Fruit fly (Drosophila melanogaster): ENCODE results near the gene Adgf-B.

The Adgf-B gene

dm6 chr3L:17757156-17758083 lies 7.0 kb upstream of the Adgf-B start (continued):
- TF ChIP-seq CG9139 (GFP tag; optimal IDR thresholded peaks at IDR 0.05): peak; percentile 51
- peak; percentile 72 for TF ChIP-seq CG31627 (GFP tag; optimal IDR thresholded peaks at IDR 0.05)
- peak; percentile 79 for TF ChIP-seq CG3919 (GFP tag; optimal IDR thresholded peaks at IDR 0.05)
- TF ChIP-seq CG11902 (GFP tag; optimal IDR thresholded peaks at IDR 0.05): peak; percentile 54
- TF ChIP-seq CG11294 (GFP tag; IDR thresholded peaks at IDR 0.05): no peak
- TF ChIP-seq Sox14 (GFP tag; optimal IDR thresholded peaks at IDR 0.05): peak; percentile 80
- TF ChIP-seq CG3032 (tag; optimal IDR thresholded peaks at IDR 0.05): peak; percentile 80
- peak; percentile 36 to 77 for TF ChIP-seq salr (GFP tag; optimal IDR thresholded peaks at IDR 0.05)
- TF ChIP-seq Eip93F (GFP tag; optimal IDR thresholded peaks at IDR 0.05): no peak
- TF ChIP-seq CG11762 (GFP tag; optimal IDR thresholded peaks at IDR 0.05; ENCODE audit: insufficient read depth): peak; percentile 79
- TF ChIP-seq Lpt (GFP tag; optimal IDR thresholded peaks at IDR 0.05): peak; percentile 64
- peak; percentile 75 for TF ChIP-seq acj6 (GFP tag; optimal IDR thresholded peaks at IDR 0.05)
- peak; percentile 87 for TF ChIP-seq esn (GFP tag; optimal IDR thresholded peaks at IDR 0.05)
- TF ChIP-seq CG6792 (GFP tag; optimal IDR thresholded peaks at IDR 0.05): peak; percentile 79
- TF ChIP-seq CG6163 (GFP tag; IDR thresholded peaks at IDR 0.05): no peak; the same call in 2 of the 3 replicates
- peak; percentile 75 for TF ChIP-seq CG16779 (tag; optimal IDR thresholded peaks at IDR 0.05)
- peak; percentile 60 for TF ChIP-seq Sox15 (GFP tag; optimal IDR thresholded peaks at IDR 0.05)
- peak; percentile 51; the same call in 2 of the 3 replicates for TF ChIP-seq eg (GFP tag; IDR thresholded peaks at IDR 0.05)
- TF ChIP-seq Sox102F (GFP tag; optimal IDR thresholded peaks at IDR 0.05): peak; percentile 69
- peak; percentile 93 for TF ChIP-seq svp (GFP tag)
- TF ChIP-seq CG15336 (GFP tag; IDR thresholded peaks at IDR 0.05): no peak; the same call in 1 of the 2 replicates
- TF ChIP-seq Eip75B (GFP tag; optimal IDR thresholded peaks at IDR 0.05): peak; percentile 81
- TF ChIP-seq Eip78C (GFP tag): peak; percentile 93
- TF ChIP-seq achi (GFP tag; optimal IDR thresholded peaks at IDR 0.05): peak; percentile 78
- no peak for TF ChIP-seq CG6854 (GFP tag; optimal IDR thresholded peaks at IDR 0.05)
- TF ChIP-seq Hr4 (GFP tag; optimal IDR thresholded peaks at IDR 0.05): peak; percentile 72
- TF ChIP-seq CG8119 (GFP tag; IDR thresholded peaks at IDR 0.05): peak; percentile 76
- TF ChIP-seq dac (GFP tag; optimal IDR thresholded peaks at IDR 0.05): no peak
- TF ChIP-seq CG10669 (GFP tag; optimal IDR thresholded peaks at IDR 0.05): peak; percentile 79
- TF ChIP-seq ss (GFP tag; optimal IDR thresholded peaks at IDR 0.05): peak; percentile 71 to 85
- TF ChIP-seq Ets96B (tag; optimal IDR thresholded peaks at IDR 0.05): peak; percentile 85
- peak; percentile 71 for TF ChIP-seq fd59A (GFP tag; optimal IDR thresholded peaks at IDR 0.05)
- peak; percentile 49 for TF ChIP-seq Blimp-1 (GFP tag; optimal IDR thresholded peaks at IDR 0.05)
- TF ChIP-seq Gug (GFP tag; IDR thresholded peaks at IDR 0.05): peak; percentile 43; the same call in 1 of the 2 replicates
- TF ChIP-seq cyc (GFP tag; optimal IDR thresholded peaks at IDR 0.05): peak; percentile 69
- TF ChIP-seq CG34406 (GFP tag; optimal IDR thresholded peaks at IDR 0.05): peak; percentile 74
- peak; percentile 52 for TF ChIP-seq CG7368 (GFP tag; optimal IDR thresholded peaks at IDR 0.05)
- peak; percentile 69 for TF ChIP-seq net (GFP tag; optimal IDR thresholded peaks at IDR 0.05)

dm6 chr3L:17754285-17754684 lies 3.9 kb upstream of the Adgf-B start:
- peak; percentile 75 for TF ChIP-seq svp (GFP tag)
- TF ChIP-seq vri (GFP tag; optimal IDR thresholded peaks at IDR 0.05): peak; percentile 69
- TF ChIP-seq Hr39 (GFP tag; optimal IDR thresholded peaks at IDR 0.05): no peak

Data from whole organism, prepupa.